Worm (Caenorhabditis elegans) whole organism, late embryonic: Measurements from ENCODE around the gene clec-218.

ENCODE experiments used
- C38D4.7 ChIP-seq: fragments of 200-800 bp; sonication (Bioruptor generic); optimal IDR thresholded peaks from 2 replicates; lab custom pipeline; 2018; ENCODE audit warnings: mild to moderate bottlenecking, missing genetic modification characterization, moderate library complexity, missing compliant biosample characterization
- F13H6.1 ChIP-seq: sonication (generic microtip); optimal IDR thresholded peaks from 2 replicates; lab custom pipeline; 2016; ENCODE audit warnings: missing genetic modification characterization, missing compliant biosample characterization
- K02D7.2 ChIP-seq: sonication (generic microtip); optimal IDR thresholded peaks from 2 replicates; lab custom pipeline; 2017; ENCODE audit warnings: mild to moderate bottlenecking, missing genetic modification characterization, missing compliant biosample characterization
- K09A11.1 ChIP-seq: sonication (generic microtip); optimal IDR thresholded peaks from 2 replicates; lab custom pipeline; 2017; ENCODE audit warnings: antibody characterized with exemption, mild to moderate bottlenecking, missing genetic modification characterization, missing compliant biosample characterization; ENCODE audit not compliant: insufficient read depth
- Y22D7AL.16 ChIP-seq: sonication (generic microtip); optimal IDR thresholded peaks from 2 replicates; lab custom pipeline; 2016; ENCODE audit warnings: missing genetic modification characterization, missing compliant biosample characterization
- ahr-1 ChIP-seq: sonication (generic microtip); optimal IDR thresholded peaks from 2 replicates; lab custom pipeline; 2016; ENCODE audit warnings: missing genetic modification characterization, missing compliant biosample characterization
- ama-1 ChIP-seq: fragments of 150-350 bp; optimal IDR thresholded peaks from 2 replicates; lab custom pipeline; 2014
- ceh-18 ChIP-seq: sonication (generic microtip); optimal IDR thresholded peaks from 2 replicates; lab custom pipeline; 2016; ENCODE audit warnings: missing genetic modification characterization, missing compliant biosample characterization
- ceh-19 ChIP-seq: fragments of 200-800 bp; sonication (Bioruptor generic); optimal IDR thresholded peaks from 2 replicates; lab custom pipeline; 2018; ENCODE audit warnings: mild to moderate bottlenecking, missing genetic modification characterization, missing compliant biosample characterization
- ceh-2 ChIP-seq: sonication (generic microtip); optimal IDR thresholded peaks from 2 replicates; lab custom pipeline; 2016; ENCODE audit warnings: missing genotype, missing genetic modification characterization, missing compliant biosample characterization
- ceh-22 ChIP-seq: sonication (generic microtip); optimal IDR thresholded peaks from 2 replicates; lab custom pipeline; 2017; ENCODE audit warnings: missing biosample characterization, missing genetic modification characterization
- ceh-24 ChIP-seq: sonication (generic microtip); optimal IDR thresholded peaks from 2 replicates; lab custom pipeline; 2016; ENCODE audit warnings: mild to moderate bottlenecking, missing genetic modification characterization, missing compliant biosample characterization
- ceh-30 ChIP-seq: fragments of 150-350 bp; optimal IDR thresholded peaks from 2 replicates; lab custom pipeline; 2014; ENCODE audit warnings: missing biosample characterization, missing genetic modification characterization
- ceh-34 ChIP-seq: sonication (generic microtip); optimal IDR thresholded peaks from 2 replicates; lab custom pipeline; 2016; ENCODE audit warnings: mild to moderate bottlenecking, missing genetic modification characterization, missing compliant biosample characterization
- ceh-45 ChIP-seq: fragments of 200-800 bp; sonication (Bioruptor generic); IDR thresholded peaks from 2 replicates; pipeline ENCODE4 v1.3.6; 2022; ENCODE audit warnings: missing genetic modification reagents, missing genetic modification characterization, missing compliant biosample characterization
- ceh-9 ChIP-seq: sonication (generic microtip); optimal IDR thresholded peaks from 2 replicates; lab custom pipeline; 2016; ENCODE audit warnings: mild to moderate bottlenecking, missing genetic modification characterization, inconsistent platforms, missing compliant biosample characterization
- che-1 ChIP-seq: sonication (generic microtip); optimal IDR thresholded peaks from 2 replicates; lab custom pipeline; 2016; ENCODE audit warnings: mild to moderate bottlenecking, missing genetic modification characterization, missing compliant biosample characterization
- elt-2 ChIP-seq: sonication (generic microtip); optimal IDR thresholded peaks from 2 replicates; lab custom pipeline; 2016; ENCODE audit warnings: missing genetic modification reagents, missing genetic modification characterization, missing compliant biosample characterization
- elt-4 ChIP-seq: sonication (generic microtip); optimal IDR thresholded peaks from 2 replicates; lab custom pipeline; 2016; ENCODE audit warnings: missing genetic modification characterization, missing compliant biosample characterization
- eyg-1 ChIP-seq: sonication (generic microtip); optimal IDR thresholded peaks from 2 replicates; lab custom pipeline; 2016; ENCODE audit warnings: missing genotype, missing genetic modification characterization, missing compliant biosample characterization
- fax-1 ChIP-seq: sonication (generic microtip); optimal IDR thresholded peaks from 2 replicates; lab custom pipeline; 2016; ENCODE audit warnings: missing genotype, missing genetic modification characterization, missing compliant biosample characterization
- fkh-10 ChIP-seq: fragments of 150-350 bp; optimal IDR thresholded peaks from 2 replicates; lab custom pipeline; 2014; ENCODE audit warnings: missing biosample characterization, missing genetic modification reagents, missing genetic modification characterization
- fkh-6 ChIP-seq: sonication (generic microtip); optimal IDR thresholded peaks from 2 replicates; lab custom pipeline; 2016; ENCODE audit warnings: missing genetic modification characterization, missing compliant biosample characterization
- hlh-30 ChIP-seq: sonication (generic microtip); optimal IDR thresholded peaks from 2 replicates; lab custom pipeline; 2017; ENCODE audit warnings: antibody characterized with exemption, missing genetic modification characterization, missing compliant biosample characterization; ENCODE audit not compliant: insufficient read depth
- hlh-6 ChIP-seq: sonication (generic microtip); optimal IDR thresholded peaks from 2 replicates; lab custom pipeline; 2016; ENCODE audit warnings: missing genotype, missing genetic modification characterization, missing compliant biosample characterization
- hlh-8 ChIP-seq: sonication (generic microtip); optimal IDR thresholded peaks from 2 replicates; lab custom pipeline; 2016; ENCODE audit warnings: missing genotype, missing genetic modification characterization, missing compliant biosample characterization
- madf-2 ChIP-seq: sonication (generic microtip); optimal IDR thresholded peaks from 2 replicates; lab custom pipeline; 2017; ENCODE audit warnings: missing genetic modification characterization, missing compliant biosample characterization
- pag-3 ChIP-seq: sonication (generic microtip); optimal IDR thresholded peaks from 2 replicates; lab custom pipeline; 2016; ENCODE audit warnings: missing compliant biosample characterization, missing genetic modification characterization, borderline replicate concordance
- pax-1 ChIP-seq: fragments of 150-350 bp; optimal IDR thresholded peaks from 2 replicates; lab custom pipeline; 2014; ENCODE audit warnings: missing biosample characterization, missing genetic modification characterization
- pqm-1 ChIP-seq: sonication (generic microtip); optimal IDR thresholded peaks from 2 replicates; lab custom pipeline; 2016; ENCODE audit warnings: missing genetic modification characterization, missing compliant biosample characterization
- rnt-1 ChIP-seq: sonication (generic microtip); optimal IDR thresholded peaks from 2 replicates; lab custom pipeline; 2016; ENCODE audit warnings: missing genetic modification characterization, missing compliant biosample characterization
- sox-4 ChIP-seq: sonication (generic microtip); optimal IDR thresholded peaks from 2 replicates; lab custom pipeline; 2017; ENCODE audit warnings: mild to moderate bottlenecking, missing genetic modification characterization, inconsistent platforms, missing compliant biosample characterization
- syd-9 ChIP-seq: sonication (generic microtip); optimal IDR thresholded peaks from 2 replicates; lab custom pipeline; 2016; ENCODE audit warnings: mild to moderate bottlenecking, missing genetic modification characterization, moderate library complexity, missing compliant biosample characterization
- unc-55 ChIP-seq: sonication (generic microtip); optimal IDR thresholded peaks from 2 replicates; lab custom pipeline; 2017; ENCODE audit warnings: missing biosample characterization, missing genetic modification reagents, missing genetic modification characterization
- unc-86 ChIP-seq: sonication (generic microtip); optimal IDR thresholded peaks from 2 replicates; lab custom pipeline; 2016; ENCODE audit warnings: missing genetic modification characterization, missing compliant biosample characterization
- zip-5 ChIP-seq: sonication (generic microtip); optimal IDR thresholded peaks from 2 replicates; lab custom pipeline; 2016; ENCODE audit warnings: missing genetic modification characterization, missing compliant biosample characterization

Gene clec-218

DNA sequence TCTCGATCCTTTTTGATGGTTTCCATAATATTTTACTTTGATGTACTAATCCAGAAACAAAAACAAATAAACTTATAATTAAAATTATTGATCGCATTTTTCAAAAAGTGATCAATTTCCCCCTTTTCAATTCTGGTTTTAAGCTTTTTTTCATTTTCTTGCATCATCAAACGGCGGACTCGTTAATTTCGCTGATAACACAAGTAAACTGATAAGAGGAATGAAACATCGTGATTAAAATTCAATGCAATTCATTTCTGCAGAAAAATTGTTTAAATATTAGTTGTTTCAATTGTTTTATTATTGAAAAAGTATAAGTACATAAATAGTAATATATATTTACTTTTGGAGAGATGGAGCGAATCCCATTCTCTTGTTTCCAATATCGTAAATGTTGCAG is 40.5 kb upstream of the clec-218 start:
- TF ChIP-seq K09A11.1 (tag; lab: Kevin White, UChicago) (no peak), elt-2 (tag; lab: Kevin White, UChicago) (peak; percentile 77)

DNA sequence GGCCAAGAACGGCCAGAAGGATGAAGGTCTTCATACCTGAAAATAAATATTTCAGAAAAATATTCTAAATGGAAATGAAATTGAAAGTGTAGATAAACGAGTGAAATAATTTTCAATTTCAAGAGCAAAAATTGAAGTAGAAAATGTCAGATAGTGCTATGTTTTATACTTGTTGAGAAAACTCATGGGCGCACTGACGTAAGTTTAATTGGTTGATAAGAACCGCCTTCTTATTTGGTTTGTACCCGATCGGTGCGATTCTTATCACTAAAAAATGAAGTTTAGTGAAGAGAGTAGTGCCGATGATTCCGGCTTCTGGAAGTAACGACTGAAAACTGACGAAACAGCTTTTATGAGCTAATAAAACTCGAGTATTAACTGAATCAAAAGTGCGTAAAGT is 38.8 kb upstream of the clec-218 start, which contains the start of the genes asp-6 and asp-12:
TSS of gene asp-6 (minus strand) at position 36 of the 400 bp plus-strand sequence.
TSS of gene asp-12 (plus strand) at position 309 of the 400 bp plus-strand sequence.
- TF ChIP-seq elt-2 (tag; lab: Kevin White, UChicago) (peak; percentile 46), ama-1 (lab: Kevin White, UChicago) (no peak), fkh-6 (tag; lab: Kevin White, UChicago) (no peak), pqm-1 (tag; lab: Kevin White, UChicago) (peak; percentile 2), pag-3 (tag; lab: Kevin White, UChicago) (no peak), hlh-6 (tag; lab: Kevin White, UChicago) (no peak)
- TF ChIP-seq, all 69 proteins: peak for 2

DNA sequence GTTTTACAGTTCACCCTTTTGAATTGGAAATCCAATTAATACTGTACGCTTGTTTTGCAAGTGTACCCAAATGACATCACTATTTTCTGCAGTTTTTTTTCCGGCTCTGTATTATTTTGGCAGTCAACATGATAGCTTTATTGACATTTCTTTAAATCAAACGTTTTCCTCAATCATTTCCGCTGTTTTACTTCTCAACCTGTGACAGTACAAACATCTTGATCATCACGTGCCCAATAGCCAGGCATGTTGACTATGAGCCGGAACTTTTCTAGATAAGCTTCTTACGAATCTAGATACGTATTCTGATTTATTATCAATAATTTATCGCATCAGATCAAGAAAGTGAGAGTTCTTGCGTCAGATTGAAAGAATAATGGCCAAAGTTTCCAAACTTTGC is 37.9 kb upstream of the clec-218 start:
- no peak for TF ChIP-seq ama-1 (lab: Kevin White, UChicago)
- TF ChIP-seq ceh-2 (tag; lab: Kevin White, UChicago), result no peak
- no peak for TF ChIP-seq ceh-22
- TF ChIP-seq ceh-24 (tag; lab: Kevin White, UChicago), result no peak
- TF ChIP-seq ceh-19 (GFP tag; lab: Kevin White, UChicago), result no peak
- TF ChIP-seq F13H6.1 (tag; lab: Kevin White, UChicago), result no peak
- no peak for TF ChIP-seq K09A11.1 (tag; lab: Kevin White, UChicago)
- no peak for TF ChIP-seq elt-2 (tag; lab: Kevin White, UChicago)
- no peak for TF ChIP-seq pqm-1 (tag; lab: Kevin White, UChicago)
- TF ChIP-seq zip-5 (tag; lab: Kevin White, UChicago), result no peak
- no peak for TF ChIP-seq Y22D7AL.16 (tag; lab: Kevin White, UChicago)
- TF ChIP-seq ceh-45 (GFP tag; lab: Robert Waterston, UW), result no peak
- no peak for TF ChIP-seq ceh-34 (tag; lab: Kevin White, UChicago)
- TF ChIP-seq rnt-1 (tag; lab: Kevin White, UChicago), result no peak
- TF ChIP-seq ahr-1, result no peak
- no peak for TF ChIP-seq unc-86 (tag; lab: Kevin White, UChicago)
- TF ChIP-seq K02D7.2 (tag; lab: Kevin White, UChicago), result no peak
- TF ChIP-seq madf-2 (tag; lab: Kevin White, UChicago), result no peak
- TF ChIP-seq fax-1, result no peak
- TF ChIP-seq, all 69 proteins: peak for 0

DNA sequence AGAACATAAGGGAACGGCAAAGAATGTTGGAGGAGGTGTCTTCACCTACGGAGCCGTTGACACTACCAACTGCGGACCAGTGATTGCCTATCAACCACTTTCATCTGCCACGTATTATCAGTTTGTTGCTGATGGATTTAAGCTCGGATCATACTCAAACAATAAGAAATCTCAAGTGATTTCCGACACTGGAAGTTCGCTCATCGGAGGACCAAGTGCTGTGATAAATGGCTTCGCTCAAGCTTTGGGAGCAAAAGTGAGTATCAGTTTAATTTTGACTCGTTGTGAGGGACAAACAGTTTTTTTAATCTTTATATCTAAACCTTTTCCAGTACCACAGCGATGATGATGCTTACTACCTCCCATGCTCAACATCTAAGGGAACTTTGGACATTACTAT is 36.3 kb upstream of the clec-218 start:
- TF ChIP-seq K09A11.1 (tag; lab: Kevin White, UChicago) (no peak), ceh-30 (tag; lab: Kevin White, UChicago) (no peak), eyg-1 (no peak), hlh-8 (no peak), ceh-2 (tag; lab: Kevin White, UChicago) (no peak), che-1 (tag; lab: Kevin White, UChicago) (no peak), hlh-30 (tag; lab: Kevin White, UChicago) (no peak), elt-2 (tag; lab: Kevin White, UChicago) (no peak), ceh-9 (no peak), syd-9 (no peak), pax-1 (tag; lab: Kevin White, UChicago) (no peak), fkh-10 (no peak), fax-1 (no peak), elt-4 (tag; lab: Kevin White, UChicago) (no peak), unc-55 (GFP tag; lab: Kevin White, UChicago) (no peak), sox-4 (tag; lab: Kevin White, UChicago) (no peak), ama-1 (lab: Kevin White, UChicago) (no peak), ceh-18 (tag; lab: Kevin White, UChicago) (no peak), C38D4.7 (GFP tag; lab: Kevin White, UChicago) (no peak), ceh-45 (GFP tag; lab: Robert Waterston, UW) (no peak)
